Worm (Caenorhabditis elegans) whole organism, L2 larva: ENCODE measurements around the gene ampd-1.

Source experiments
- ama-1 ChIP-seq: fragments of 150-350 bp; optimal IDR thresholded peaks from 2 replicates; lab custom pipeline; 2018; ENCODE audit warnings: inconsistent platforms
- elt-1 ChIP-seq: fragments of 150-350 bp; optimal IDR thresholded peaks from 2 replicates; lab custom pipeline; 2014; ENCODE audit warnings: missing biosample characterization, missing genetic modification characterization
- elt-3 ChIP-seq: sonication (generic microtip); optimal IDR thresholded peaks from 2 replicates; lab custom pipeline; 2017; ENCODE audit warnings: missing biosample characterization, missing genetic modification characterization
- zag-1 ChIP-seq: fragments of 150-350 bp; optimal IDR thresholded peaks from 2 replicates; lab custom pipeline; 2014; ENCODE audit warnings: missing biosample characterization, missing genetic modification characterization
- ztf-4 ChIP-seq: fragments of 150-350 bp; optimal IDR thresholded peaks from 2 replicates; lab custom pipeline; 2014; ENCODE audit warnings: missing biosample characterization, missing genetic modification characterization

DNA sequence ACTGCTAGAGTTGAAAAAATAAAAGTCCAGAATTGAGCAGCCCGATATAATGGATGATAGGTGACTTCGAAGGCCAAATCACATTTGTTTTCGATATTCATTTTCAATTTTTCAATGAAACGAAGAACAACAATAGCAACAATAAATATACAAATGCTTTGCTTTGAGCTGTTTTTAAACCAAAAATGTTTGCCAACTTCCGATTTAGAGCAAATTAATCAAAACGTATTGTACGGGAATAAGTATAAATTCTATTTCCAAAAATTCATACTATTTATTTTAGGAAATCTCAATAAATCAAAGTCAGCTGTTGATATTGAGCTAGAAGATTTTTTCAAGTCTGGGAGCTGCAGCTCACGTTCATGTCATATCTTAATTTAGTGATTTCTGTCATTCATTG is 32.2 kb upstream of the ampd-1 start, which contains the start of gene srb-1:
- TF ChIP-seq elt-1 (tag; lab: Kevin White, UChicago) (no peak), ztf-4 (tag; lab: Kevin White, UChicago) (no peak), zag-1 (tag; lab: Kevin White, UChicago) (no peak), elt-3 (tag; lab: Kevin White, UChicago) (no peak), ama-1 (lab: Kevin White, UChicago) (no peak)
